Fruit fly (Drosophila melanogaster) ovary, adult (tissue): ENCODE data around the gene Cyp9f2.

Experiments
- CG17801 ChIP-seq: fragments of 200-800 bp; optimal IDR thresholded peaks from 2 replicates; lab custom pipeline; 2019; ENCODE audit warnings: missing biosample characterization, mild to moderate bottlenecking, missing genetic modification characterization, moderate library complexity; ENCODE audit not compliant: partially characterized antibody

Gene Cyp9f2

DNA sequence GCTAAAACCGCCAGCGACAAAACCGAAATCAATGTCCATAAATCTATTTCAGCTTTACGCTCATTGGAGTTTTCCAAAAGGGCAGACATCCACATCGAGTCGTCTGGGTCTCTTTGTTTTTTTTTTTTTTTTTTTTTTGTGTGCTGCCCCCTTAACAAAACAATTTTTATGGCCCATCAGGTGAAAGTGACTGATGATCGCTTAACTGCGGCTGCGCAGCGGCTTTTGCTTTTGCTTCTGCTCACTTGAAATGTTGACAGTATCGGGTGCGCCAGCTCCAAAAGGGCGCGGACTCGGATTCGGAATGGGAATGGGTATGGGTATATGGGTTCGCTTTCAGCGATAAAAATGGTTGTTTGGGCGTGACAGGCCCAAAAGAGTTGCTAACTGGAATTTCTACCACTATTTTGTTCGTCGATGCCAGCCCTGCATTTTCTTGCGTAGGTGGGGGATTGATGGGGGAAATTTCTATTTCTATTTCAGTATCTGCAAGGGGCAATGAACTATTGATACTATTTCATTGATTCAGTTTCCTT is 43.8 kb downstream of the Cyp9f2 start:
- TF ChIP-seq CG17801, result no peak

DNA sequence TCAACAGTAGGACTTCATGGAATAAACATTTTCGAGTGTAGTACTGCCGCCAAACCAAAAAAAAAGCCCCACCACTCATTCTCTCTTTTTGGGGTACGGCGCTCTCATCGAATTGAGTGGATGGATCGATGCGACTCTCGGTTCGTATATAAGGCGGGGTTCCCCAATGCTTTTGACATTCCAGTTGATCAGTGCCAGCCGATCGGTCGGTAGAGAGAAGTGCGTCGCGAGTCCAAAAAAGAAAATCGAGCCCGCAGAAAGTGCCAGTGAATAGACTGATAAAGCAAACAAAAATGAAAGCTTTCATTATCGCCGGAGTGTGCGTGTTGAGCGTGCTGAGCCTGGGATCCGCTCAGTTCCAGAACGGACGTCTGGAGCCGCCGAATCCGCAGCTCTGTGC is 46.0 kb downstream of the Cyp9f2 start, which contains the start of gene CG4115:
CG4115 (plus strand) TSS at position 172 of the 400 bp plus-strand sequence.
- TF ChIP-seq CG17801, result no peak

dm6 chr3R:12356044-12356443 is 49.8 kb downstream of the Cyp9f2 start, which contains the start of gene MBD-R2:
MBD-R2 (minus strand) TSS chr3R:12356265.
- no peak for TF ChIP-seq CG17801
